Worm (Caenorhabditis elegans) whole organism, early embryonic: ENCODE data around the gene lin-49.

Experiments used
- B0310.2 ChIP-seq: sonication (generic microtip); optimal IDR thresholded peaks from 2 replicates; lab custom pipeline; 2016; ENCODE audit warnings: mild to moderate bottlenecking, missing genetic modification characterization, missing compliant biosample characterization
- F13C5.2 ChIP-seq: sonication (generic microtip); optimal IDR thresholded peaks from 2 replicates; lab custom pipeline; 2017; ENCODE audit warnings: mild to moderate bottlenecking, missing genetic modification characterization, inconsistent platforms, missing compliant biosample characterization
- aly-1 ChIP-seq: sonication (generic microtip); optimal IDR thresholded peaks from 2 replicates; lab custom pipeline; 2016; ENCODE audit warnings: missing genetic modification characterization, missing compliant biosample characterization
- ama-1 ChIP-seq: fragments of 150-350 bp; optimal IDR thresholded peaks from 2 replicates; lab custom pipeline; 2014
- ceh-13 ChIP-seq: fragments of 200-800 bp; sonication (Bioruptor generic); optimal IDR thresholded peaks from 2 replicates; lab custom pipeline; 2018; ENCODE audit warnings: mild to moderate bottlenecking, missing genetic modification characterization, missing compliant biosample characterization
- ceh-36 ChIP-seq: sonication (generic microtip); optimal IDR thresholded peaks from 2 replicates; lab custom pipeline; 2016; ENCODE audit warnings: missing genetic modification characterization, inconsistent platforms, missing compliant biosample characterization
- ets-7 ChIP-seq: sonication (generic microtip); optimal IDR thresholded peaks from 2 replicates; lab custom pipeline; 2016; ENCODE audit warnings: missing genotype, missing genetic modification characterization, missing compliant biosample characterization
- flt-1 ChIP-seq: fragments of 200-800 bp; sonication (Bioruptor generic); IDR thresholded peaks from 2 replicates; pipeline ENCODE4 v1.3.6; 2022; ENCODE audit warnings: missing genetic modification characterization, missing compliant biosample characterization
- hmbx-1 ChIP-seq: sonication (generic microtip); optimal IDR thresholded peaks from 2 replicates; lab custom pipeline; 2016; ENCODE audit warnings: mild to moderate bottlenecking, missing genetic modification characterization, missing compliant biosample characterization
- hmg-4 ChIP-seq: fragments of 200-800 bp; sonication (Bioruptor generic); optimal IDR thresholded peaks from 2 replicates; lab custom pipeline; 2018; ENCODE audit warnings: mild to moderate bottlenecking, missing genetic modification characterization, missing compliant biosample characterization
- hnd-1 ChIP-seq: sonication (generic microtip); optimal IDR thresholded peaks from 2 replicates; lab custom pipeline; 2016; ENCODE audit warnings: missing genetic modification characterization, missing compliant biosample characterization
- pes-1 ChIP-seq: fragments of 200-800 bp; sonication (Bioruptor generic); IDR thresholded peaks from 2 replicates; pipeline ENCODE4 v1.3.6; 2022; ENCODE audit warnings: missing genetic modification reagents, missing genetic modification characterization, missing compliant biosample characterization
- scrt-1 ChIP-seq: fragments of 200-800 bp; sonication (Bioruptor generic); IDR thresholded peaks from 2 replicates; pipeline ENCODE4 v1.3.6; 2022; ENCODE audit warnings: missing genetic modification characterization, missing compliant biosample characterization
- sea-1 ChIP-seq: fragments of 200-800 bp; sonication (Bioruptor generic); conservative IDR thresholded peaks from 2 replicates; pipeline ENCODE4 v1.3.6; 2022; ENCODE audit warnings: missing genetic modification characterization, missing compliant biosample characterization
- tbx-11 ChIP-seq: fragments of 200-800 bp; sonication (Bioruptor generic); IDR thresholded peaks from 2 replicates; pipeline ENCODE4 v1.3.6; 2022; ENCODE audit warnings: missing genetic modification characterization, missing compliant biosample characterization
- tbx-37 ChIP-seq: fragments of 200-800 bp; sonication (Bioruptor generic); conservative IDR thresholded peaks from 2 replicates; pipeline ENCODE4 v1.3.6; 2022; ENCODE audit warnings: missing genetic modification reagents, missing genetic modification characterization, missing compliant biosample characterization
- tra-4 ChIP-seq: sonication (generic microtip); optimal IDR thresholded peaks from 2 replicates; lab custom pipeline; 2017; ENCODE audit warnings: missing genetic modification characterization, missing compliant biosample characterization

lin-49 gene

DNA sequence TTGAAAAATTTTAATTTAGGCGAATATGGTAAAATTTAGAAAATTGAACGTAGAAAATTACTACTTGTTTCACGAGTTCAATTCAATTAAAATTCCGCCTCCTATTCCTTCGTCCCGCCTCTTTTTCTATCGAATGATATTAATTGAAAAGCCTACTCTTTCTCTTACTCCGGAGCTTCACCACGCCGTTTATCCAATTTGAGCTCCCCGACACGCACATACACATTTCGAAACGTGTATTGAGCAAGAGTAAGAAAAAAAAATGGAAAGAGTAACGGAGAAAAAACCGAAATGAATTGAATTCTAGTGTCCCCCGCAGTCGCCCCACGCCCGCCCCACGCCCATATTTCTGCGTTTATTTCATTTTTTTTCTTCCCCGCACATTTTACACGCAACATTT, 5.8 kb downstream of the lin-49 start:
- no peak for TF ChIP-seq ceh-13 (GFP tag; lab: Kevin White, UChicago)
- no peak for TF ChIP-seq ets-7
- no peak for TF ChIP-seq hmbx-1 (tag; lab: Kevin White, UChicago)
- TF ChIP-seq tra-4 (tag; lab: Kevin White, UChicago) = no peak
- TF ChIP-seq hmg-4 (GFP tag; lab: Kevin White, UChicago) = no peak
- TF ChIP-seq flt-1 (GFP tag; lab: Robert Waterston, UW) = no peak

DNA sequence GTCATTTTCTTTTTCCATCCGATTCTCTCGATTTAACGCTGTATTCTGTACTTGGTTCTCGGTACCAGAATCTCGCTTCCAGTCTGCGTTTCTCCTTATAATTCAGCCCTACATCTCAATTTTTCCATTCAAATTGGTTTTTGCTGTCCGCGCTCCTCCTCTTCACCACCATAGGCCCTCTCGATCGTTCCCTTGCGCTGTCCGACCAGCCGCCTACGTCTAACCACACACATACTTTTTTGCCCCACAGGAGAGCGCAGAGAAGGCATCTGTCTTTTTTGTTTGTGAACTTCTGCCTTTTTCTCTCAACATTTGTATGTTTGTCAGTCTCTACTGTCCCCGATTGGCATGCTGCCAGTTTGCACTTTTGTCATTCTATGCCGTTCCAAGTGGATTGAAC, 6.8 kb downstream of the lin-49 start, which contains the start of gene F42A9.11:
F42A9.11 (plus strand) TSS at position 310 of the 400 bp plus-strand sequence.
- TF ChIP-seq tbx-11 = no peak
- no peak for TF ChIP-seq flt-1 (GFP tag; lab: Robert Waterston, UW)
- TF ChIP-seq ceh-36 (tag; lab: Kevin White, UChicago) = no peak
- TF ChIP-seq ets-7 = no peak
- TF ChIP-seq ceh-13 (GFP tag; lab: Kevin White, UChicago) = no peak
- no peak for TF ChIP-seq B0310.2 (tag; lab: Kevin White, UChicago)
- no peak for TF ChIP-seq hnd-1 (tag; lab: Kevin White, UChicago)
- TF ChIP-seq tra-4 (tag; lab: Kevin White, UChicago) = no peak
- TF ChIP-seq pes-1 (GFP tag; lab: Robert Waterston, UW) = no peak
- TF ChIP-seq hmbx-1 (tag; lab: Kevin White, UChicago) = no peak
- no peak for TF ChIP-seq ama-1 (lab: Kevin White, UChicago)
- no peak for TF ChIP-seq F13C5.2
- TF ChIP-seq aly-1 (tag; lab: Kevin White, UChicago) = peak; percentile 40
- TF ChIP-seq hmg-4 (GFP tag; lab: Kevin White, UChicago) = peak; percentile 12
- TF ChIP-seq tbx-37 (GFP tag; lab: Robert Waterston, UW) = no peak

DNA sequence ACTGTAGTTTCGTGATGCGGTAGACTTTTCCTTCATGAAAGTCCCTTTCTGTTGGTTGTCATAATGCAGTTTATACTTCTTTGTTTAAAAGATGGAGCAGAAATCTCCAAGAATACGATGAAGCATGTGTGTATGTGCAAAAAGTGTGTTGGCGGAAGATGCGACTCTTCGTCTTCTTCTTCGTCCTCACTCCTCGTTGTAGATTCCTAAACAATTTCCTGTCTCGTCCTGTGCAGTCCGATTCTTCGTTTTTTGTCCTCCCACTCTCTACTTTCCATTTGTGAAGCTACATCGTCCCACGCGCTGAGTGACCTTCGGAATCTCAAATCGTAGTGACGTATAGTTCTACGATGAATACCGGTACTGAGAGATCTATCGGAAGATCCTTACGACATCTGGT, 7.8 kb downstream of the lin-49 start:
- TF ChIP-seq F13C5.2 (no peak), hmg-4 (GFP tag; lab: Kevin White, UChicago) (no peak), tra-4 (tag; lab: Kevin White, UChicago) (no peak), tbx-11 (no peak), ceh-13 (GFP tag; lab: Kevin White, UChicago) (no peak), hmbx-1 (tag; lab: Kevin White, UChicago) (no peak), flt-1 (GFP tag; lab: Robert Waterston, UW) (no peak), pes-1 (GFP tag; lab: Robert Waterston, UW) (no peak), ama-1 (lab: Kevin White, UChicago) (no peak)

DNA sequence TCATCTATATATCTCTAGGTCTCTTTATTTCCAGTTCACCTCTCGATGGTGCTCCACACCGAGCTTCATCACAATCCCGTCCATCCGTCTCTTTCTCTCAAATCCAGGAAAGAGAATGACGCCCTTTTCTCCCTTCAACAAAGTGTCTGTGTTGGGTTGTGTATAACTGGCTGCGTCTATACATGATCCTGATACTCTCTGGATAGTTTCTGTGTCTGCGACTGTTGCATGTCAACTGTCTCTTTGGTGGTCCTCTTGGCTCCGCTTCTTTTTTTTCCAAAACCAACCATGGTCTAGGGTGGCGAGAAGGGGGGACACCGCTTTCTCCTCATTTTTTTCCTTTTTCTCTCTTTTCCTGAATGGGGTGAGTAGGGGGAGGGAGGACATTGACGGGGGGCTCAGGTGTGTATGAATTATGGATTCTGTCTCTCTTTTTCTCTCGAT, 9.1 kb downstream of the lin-49 start:
- 0 out of 2 replicates have a peak, but pooled peaks have one; percentile 43 for TF ChIP-seq tbx-11
- TF ChIP-seq scrt-1 = no peak
- no peak for TF ChIP-seq ceh-36 (tag; lab: Kevin White, UChicago)

DNA sequence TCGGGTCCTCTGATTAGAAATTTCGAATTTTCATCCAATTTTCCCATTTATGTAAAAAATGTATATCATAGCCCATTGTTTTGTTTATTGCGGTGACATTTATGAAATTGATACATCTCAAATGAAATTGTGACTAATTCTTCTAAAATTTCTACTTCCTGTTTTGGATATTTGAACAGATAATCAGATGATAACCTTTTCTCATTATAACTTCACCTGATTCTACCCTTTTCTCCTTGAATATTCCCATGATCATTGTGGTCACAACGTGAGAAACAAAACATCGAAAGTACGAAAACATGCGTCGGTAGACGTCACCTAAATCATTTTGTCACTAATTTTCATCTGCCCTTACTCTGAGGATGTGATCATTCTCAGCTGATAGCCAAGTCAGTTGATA, 9.8 kb downstream of the lin-49 start:
- TF ChIP-seq B0310.2 (tag; lab: Kevin White, UChicago) (no peak), hmg-4 (GFP tag; lab: Kevin White, UChicago) (no peak), F13C5.2 (no peak)

DNA sequence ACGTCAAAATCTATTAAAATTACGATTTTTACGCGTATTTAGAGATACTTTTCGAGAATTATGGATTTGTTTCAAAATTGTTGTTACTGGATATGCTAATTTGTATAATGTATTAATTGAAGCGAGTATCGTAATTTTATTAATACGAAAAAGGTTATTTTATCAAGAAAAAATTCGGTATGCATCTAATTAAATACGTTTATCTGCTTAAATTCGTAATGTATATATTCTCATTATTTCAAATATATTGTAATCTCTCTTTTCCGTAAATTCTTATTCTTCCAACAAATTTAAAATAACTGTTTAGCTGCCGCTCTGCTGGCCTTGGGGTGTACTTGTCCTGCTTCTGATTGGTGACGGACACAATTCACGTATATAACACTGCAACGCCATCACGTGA, 10.6 kb downstream of the lin-49 start, which contains the start of gene dgk-4:
dgk-4 (plus strand) TSS at position 301 of the 400 bp plus-strand sequence.
- TF ChIP-seq flt-1 (GFP tag; lab: Robert Waterston, UW) (no peak), pes-1 (GFP tag; lab: Robert Waterston, UW) (no peak)

DNA sequence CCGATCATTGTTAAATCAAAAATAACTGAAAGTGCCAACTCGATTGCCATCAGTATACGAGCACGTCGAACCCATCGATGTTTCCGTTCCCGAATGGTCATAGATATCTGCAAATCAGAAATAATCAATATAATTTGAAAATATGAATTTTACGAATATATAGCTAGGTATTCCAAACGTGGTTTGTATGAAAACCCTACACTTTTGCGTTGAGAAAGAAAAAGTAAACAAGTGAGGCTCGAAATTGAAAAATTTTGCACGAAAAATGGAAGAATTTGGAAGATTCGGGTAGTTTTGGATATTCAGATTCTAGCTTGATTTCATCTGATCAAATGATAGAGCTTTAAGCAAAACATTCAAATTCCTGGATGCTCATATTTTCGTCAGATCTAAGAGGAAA, 18.3 kb downstream of the lin-49 start, which contains the start of gene F42A9.9:
F42A9.9 (minus strand) TSS at position 101 of the 400 bp plus-strand sequence.
- TF ChIP-seq B0310.2 (tag; lab: Kevin White, UChicago) (no peak), tbx-37 (GFP tag; lab: Robert Waterston, UW) (no peak), hmg-4 (GFP tag; lab: Kevin White, UChicago) (no peak), hmbx-1 (tag; lab: Kevin White, UChicago) (no peak), aly-1 (tag; lab: Kevin White, UChicago) (no peak), sea-1 (no peak), scrt-1 (no peak), tra-4 (tag; lab: Kevin White, UChicago) (no peak), ceh-36 (tag; lab: Kevin White, UChicago) (no peak), F13C5.2 (no peak), flt-1 (GFP tag; lab: Robert Waterston, UW) (no peak), ets-7 (no peak), hnd-1 (tag; lab: Kevin White, UChicago) (no peak), ama-1 (lab: Kevin White, UChicago) (no peak), tbx-11 (no peak), pes-1 (GFP tag; lab: Robert Waterston, UW) (no peak), ceh-13 (GFP tag; lab: Kevin White, UChicago) (no peak)

DNA sequence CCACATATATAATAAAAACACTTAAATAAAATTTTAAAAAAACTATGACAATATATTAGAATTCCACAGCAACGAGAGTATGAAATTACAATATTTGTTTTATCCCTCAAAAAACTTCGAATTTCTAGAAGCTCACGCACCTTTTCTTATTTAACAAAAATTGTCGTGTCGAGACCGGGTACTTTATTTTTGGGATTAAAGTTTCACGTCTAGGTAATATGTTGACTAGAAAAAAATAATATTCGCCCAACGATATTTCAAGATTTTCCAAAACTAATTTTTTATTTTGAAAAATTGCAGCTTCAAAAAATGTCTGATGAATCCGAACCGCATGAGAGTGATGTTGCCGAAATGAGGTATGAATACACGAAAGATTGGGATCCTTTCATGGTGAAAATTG, 23.9 kb downstream of the lin-49 start, which contains the start of gene C49C8.3:
C49C8.3 (plus strand) TSS at position 301 of the 400 bp plus-strand sequence.
- no peak for TF ChIP-seq pes-1 (GFP tag; lab: Robert Waterston, UW)
- no peak for TF ChIP-seq ets-7
- TF ChIP-seq flt-1 (GFP tag; lab: Robert Waterston, UW) = no peak
- TF ChIP-seq scrt-1 = no peak
- TF ChIP-seq tbx-37 (GFP tag; lab: Robert Waterston, UW) = no peak
- TF ChIP-seq hmbx-1 (tag; lab: Kevin White, UChicago) = no peak
- TF ChIP-seq hmg-4 (GFP tag; lab: Kevin White, UChicago) = no peak
- no peak for TF ChIP-seq tbx-11
- no peak for TF ChIP-seq tra-4 (tag; lab: Kevin White, UChicago)
- no peak for TF ChIP-seq F13C5.2
- no peak for TF ChIP-seq sea-1
- no peak for TF ChIP-seq ceh-13 (GFP tag; lab: Kevin White, UChicago)
- no peak for TF ChIP-seq hnd-1 (tag; lab: Kevin White, UChicago)
- TF ChIP-seq ceh-36 (tag; lab: Kevin White, UChicago) = no peak
